Fruit fly (Drosophila melanogaster) whole organism, embryonic: ENCODE data around the gene Lamtor5.
A peak's percentile ranks its signal among the peaks of the same experiment; 100 is the strongest.

ENCODE experiments used
- Antp ChIP-seq: fragments of 200-800 bp; sonication (Bioruptor generic); optimal IDR thresholded peaks from 3 replicates; lab custom pipeline; 2016; ENCODE audit warnings: missing biosample characterization, missing genetic modification characterization
- Atf-2 ChIP-seq: fragments of 200-800 bp; sonication (Bioruptor generic); optimal IDR thresholded peaks from 2 replicates; lab custom pipeline; 2016; ENCODE audit warnings: missing biosample characterization, missing genetic modification characterization
- Atf3 ChIP-seq: fragments of 200-800 bp; sonication (Bioruptor generic); optimal IDR thresholded peaks from 3 replicates; lab custom pipeline; 2016; ENCODE audit warnings: missing biosample characterization, missing genetic modification characterization
- CG11695 ChIP-seq: fragments of 200-800 bp; sonication (Bioruptor generic); IDR thresholded peaks from 3 replicates; pipeline ENCODE4 v1.3.6; 2022; ENCODE audit warnings: missing biosample characterization, missing genetic modification characterization
- CG12299 ChIP-seq: fragments of 200-800 bp; sonication (Bioruptor generic); optimal IDR thresholded peaks from 2 replicates; lab custom pipeline; 2018; ENCODE audit warnings: missing biosample characterization, mild to moderate bottlenecking, missing genetic modification characterization
- CG12391 ChIP-seq: fragments of 200-800 bp; sonication (Bioruptor generic); optimal IDR thresholded peaks from 3 replicates; lab custom pipeline; 2018; ENCODE audit warnings: missing biosample characterization, mild to moderate bottlenecking, missing genetic modification characterization, moderate library complexity
- CG12659 ChIP-seq: fragments of 200-800 bp; sonication (Bioruptor generic); optimal IDR thresholded peaks from 3 replicates; lab custom pipeline; 2017; ENCODE audit warnings: mild to moderate bottlenecking, missing biosample characterization, missing genetic modification reagents, missing genetic modification characterization
- CG17612 ChIP-seq: fragments of 200-800 bp; sonication (Bioruptor generic); IDR thresholded peaks from 2 replicates; pipeline ENCODE4 v1.3.6; 2022; ENCODE audit warnings: missing biosample characterization, missing genetic modification characterization
- CG17912 ChIP-seq: fragments of 200-800 bp; sonication (Bioruptor generic); optimal IDR thresholded peaks from 2 replicates; lab custom pipeline; 2018; ENCODE audit warnings: missing biosample characterization, mild to moderate bottlenecking, missing genetic modification characterization
- CG31441 ChIP-seq: fragments of 200-800 bp; sonication (Bioruptor generic); IDR thresholded peaks from 2 replicates; pipeline ENCODE4 v1.3.6; 2022; ENCODE audit warnings: missing biosample characterization, missing genetic modification characterization
- CG3847 ChIP-seq: fragments of 200-800 bp; sonication (Bioruptor generic); IDR thresholded peaks from 2 replicates; pipeline ENCODE4 v1.3.6; 2022; ENCODE audit warnings: missing biosample characterization, missing genetic modification characterization
- CG4404 ChIP-seq: fragments of 200-800 bp; sonication (Bioruptor generic); IDR thresholded peaks from 2 replicates; pipeline ENCODE4 v1.3.6; 2022; ENCODE audit warnings: missing biosample characterization, missing genetic modification characterization
- CG4730 ChIP-seq: fragments of 200-800 bp; sonication (Bioruptor generic); IDR thresholded peaks from 2 replicates; pipeline ENCODE4 v1.3.6; 2022; ENCODE audit warnings: missing biosample characterization, missing genetic modification characterization
- CG4854 ChIP-seq: fragments of 200-800 bp; sonication (Bioruptor generic); optimal IDR thresholded peaks from 2 replicates; lab custom pipeline; 2016; ENCODE audit warnings: missing biosample characterization, missing genetic modification characterization, inconsistent platforms
- CG5180 ChIP-seq: fragments of 200-800 bp; sonication (Bioruptor generic); optimal IDR thresholded peaks from 3 replicates; lab custom pipeline; 2017; ENCODE audit warnings: missing biosample characterization, missing genetic modification characterization, mild to moderate bottlenecking, moderate library complexity, missing genetic modification reagents
- CG5953 ChIP-seq: fragments of 200-800 bp; sonication (Bioruptor generic); IDR thresholded peaks from 2 replicates; pipeline ENCODE4 v1.3.6; 2022; ENCODE audit warnings: missing biosample characterization, missing genetic modification characterization
- CG6683 ChIP-seq: fragments of 200-800 bp; sonication (Bioruptor generic); optimal IDR thresholded peaks from 2 replicates; lab custom pipeline; 2017; ENCODE audit warnings: missing biosample characterization, mild to moderate bottlenecking, missing genetic modification characterization, missing genetic modification reagents
- CG9215 ChIP-seq: fragments of 200-800 bp; sonication (Bioruptor generic); IDR thresholded peaks from 2 replicates; pipeline ENCODE4 v1.3.6; 2022; ENCODE audit warnings: missing biosample characterization, missing genetic modification characterization
- CG9932 ChIP-seq: fragments of 200-800 bp; sonication (Bioruptor generic); IDR thresholded peaks from 2 replicates; pipeline ENCODE4 v1.3.6; 2022; ENCODE audit warnings: missing biosample characterization, missing genetic modification characterization
- Gug ChIP-seq: fragments of 200-800 bp; sonication (Bioruptor generic); IDR thresholded peaks from 4 replicates; pipeline ENCODE4 v1.3.6; 2022; ENCODE audit warnings: missing biosample characterization, missing genetic modification characterization
- Hr3 ChIP-seq: fragments of 200-800 bp; sonication (Bioruptor generic); optimal IDR thresholded peaks from 3 replicates; lab custom pipeline; 2016; ENCODE audit warnings: missing biosample characterization, missing genetic modification characterization
- Hr39 ChIP-seq: fragments of >200 bp; optimal IDR thresholded peaks from 2 replicates; lab custom pipeline; 2017
- Lim3 ChIP-seq: fragments of 200-800 bp; sonication (Bioruptor generic); IDR thresholded peaks from 2 replicates; pipeline ENCODE4 v1.3.6; 2022; ENCODE audit warnings: missing biosample characterization, missing genetic modification characterization
- Ravus ChIP-seq: fragments of 200-800 bp; sonication (Bioruptor generic); IDR thresholded peaks from 2 replicates; pipeline ENCODE4 v1.3.6; 2022; ENCODE audit warnings: missing biosample characterization, missing genetic modification characterization
- Sox100B ChIP-seq: fragments of 200-800 bp; sonication (Bioruptor generic); optimal IDR thresholded peaks from 3 replicates; lab custom pipeline; 2018; ENCODE audit warnings: missing biosample characterization, mild to moderate bottlenecking, missing genetic modification characterization
- TFAM ChIP-seq: fragments of 200-800 bp; sonication (Bioruptor generic); optimal IDR thresholded peaks from 2 replicates; lab custom pipeline; 2017; ENCODE audit warnings: missing biosample characterization, missing genetic modification characterization, inconsistent platforms
- Taf1 ChIP-seq: fragments of 200-800 bp; sonication (Bioruptor generic); IDR thresholded peaks from 2 replicates; pipeline ENCODE4 v1.3.6; 2022; ENCODE audit warnings: missing biosample characterization, missing genetic modification characterization
- ac ChIP-seq: fragments of 200-800 bp; sonication (Bioruptor generic); optimal IDR thresholded peaks from 3 replicates; lab custom pipeline; 2017; ENCODE audit warnings: missing biosample characterization, mild to moderate bottlenecking, missing genetic modification characterization
- al ChIP-seq: fragments of 200-800 bp; sonication (Bioruptor generic); IDR thresholded peaks from 2 replicates; pipeline ENCODE4 v1.3.6; 2022; ENCODE audit warnings: missing biosample characterization, missing genetic modification characterization
- bowl ChIP-seq: fragments of 200-800 bp; sonication (Bioruptor generic); IDR thresholded peaks from 2 replicates; pipeline ENCODE4 v1.3.6; 2022; ENCODE audit warnings: missing biosample characterization, missing genetic modification characterization
- cas ChIP-seq: fragments of 200-800 bp; sonication (Bioruptor generic); IDR thresholded peaks from 2 replicates; pipeline ENCODE4 v1.3.6; 2022; ENCODE audit warnings: missing biosample characterization, missing genetic modification characterization
- caup ChIP-seq: fragments of 200-800 bp; sonication (Bioruptor generic); optimal IDR thresholded peaks from 3 replicates; lab custom pipeline; 2017; ENCODE audit warnings: missing biosample characterization, mild to moderate bottlenecking, missing genetic modification characterization, moderate library complexity; ENCODE audit not compliant: severe bottlenecking
- ci ChIP-seq: fragments of 200-800 bp; sonication (Bioruptor generic); IDR thresholded peaks from 3 replicates; pipeline ENCODE4 v1.3.6; 2022; ENCODE audit warnings: missing biosample characterization, missing genetic modification characterization
- corto ChIP-seq: fragments of 200-800 bp; sonication (Bioruptor generic); optimal IDR thresholded peaks from 2 replicates; lab custom pipeline; 2016; ENCODE audit warnings: missing biosample characterization, mild to moderate bottlenecking, missing genetic modification characterization, moderate library complexity
- fd96Cb ChIP-seq: fragments of 200-800 bp; sonication (Bioruptor generic); optimal IDR thresholded peaks from 2 replicates; lab custom pipeline; 2018; ENCODE audit warnings: missing biosample characterization, mild to moderate bottlenecking, missing genetic modification characterization, moderate library complexity
- gcm ChIP-seq: fragments of 200-800 bp; sonication (Bioruptor generic); optimal IDR thresholded peaks from 2 replicates; lab custom pipeline; 2019; ENCODE audit warnings: missing biosample characterization, mild to moderate bottlenecking, missing genetic modification characterization, moderate library complexity
- hkb ChIP-seq, 2 experiments: fragments of 200-800 bp in 1 of 2; fragments of >200 bp in 1 of 2; sonication (Bioruptor generic) in 1 of 2; IDR thresholded peaks in 1 of 2; optimal IDR thresholded peaks in 1 of 2; 2 replicates each; pipeline versions ENCODE4 v1.3.6 to Lab custom; 2017 to 2022; ENCODE audit warnings: missing biosample characterization in 1 of 2, missing genetic modification characterization in 1 of 2
- hth ChIP-seq: fragments of >200 bp; optimal IDR thresholded peaks from 2 replicates; lab custom pipeline; 2017; ENCODE audit warnings: inconsistent platforms
- jigr1 ChIP-seq: fragments of 200-800 bp; sonication (Bioruptor generic); IDR thresholded peaks from 3 replicates; pipeline ENCODE4 v1.3.6; 2022; ENCODE audit warnings: missing biosample characterization, missing genetic modification characterization
- knrl ChIP-seq: fragments of 200-800 bp; sonication (Bioruptor generic); IDR thresholded peaks from 3 replicates; pipeline ENCODE4 v1.3.6; 2022; ENCODE audit warnings: missing biosample characterization, missing genetic modification characterization; ENCODE audit not compliant: partially characterized antibody
- onecut ChIP-seq: fragments of 200-800 bp; sonication (Bioruptor generic); IDR thresholded peaks from 2 replicates; pipeline ENCODE4 v1.3.6; 2022; ENCODE audit warnings: missing biosample characterization, missing genetic modification characterization
- otp ChIP-seq: fragments of 200-800 bp; sonication (Bioruptor generic); IDR thresholded peaks from 3 replicates; pipeline ENCODE4, ENCODE4 v1.3.6; 2022; ENCODE audit warnings: missing biosample characterization, missing genetic modification characterization
- p53 ChIP-seq: fragments of 200-800 bp; sonication (Bioruptor generic); optimal IDR thresholded peaks from 2 replicates; lab custom pipeline; 2016; ENCODE audit warnings: missing biosample characterization, missing genetic modification characterization
- peb ChIP-seq: fragments of 200-800 bp; sonication (Bioruptor generic); IDR thresholded peaks from 2 replicates; pipeline ENCODE4 v1.3.6; 2022; ENCODE audit warnings: missing biosample characterization, missing genetic modification characterization
- sc ChIP-seq, 3 experiments: fragments of >200 bp in 2 of 3; fragments of 200-800 bp in 1 of 3; sonication (Bioruptor generic) in 1 of 3; optimal IDR thresholded peaks; 2 replicates in 2 of 3; 3 replicates in 1 of 3; lab custom pipeline; 2017; ENCODE audit warnings: mild to moderate bottlenecking in 1 of 3, missing biosample characterization in 1 of 3, missing genetic modification characterization in 1 of 3, missing genetic modification reagents in 1 of 3
- tll ChIP-seq, 2 experiments: fragments of 200-800 bp in 1 of 2; fragments of >200 bp in 1 of 2; sonication (Bioruptor generic) in 1 of 2; optimal IDR thresholded peaks; 2 replicates each; lab custom pipeline; 2017 to 2019; ENCODE audit warnings: missing biosample characterization in 2 of 2, missing genetic modification characterization in 2 of 2, mild to moderate bottlenecking in 1 of 2, moderate library complexity in 1 of 2
- unpg ChIP-seq: fragments of 200-800 bp; sonication (Bioruptor generic); optimal IDR thresholded peaks from 3 replicates; lab custom pipeline; 2018; ENCODE audit warnings: missing biosample characterization, mild to moderate bottlenecking, missing genetic modification characterization, moderate library complexity
- wor ChIP-seq: fragments of 200-800 bp; sonication (Bioruptor generic); IDR thresholded peaks from 2 replicates; pipeline ENCODE4 v1.3.6; 2022; ENCODE audit warnings: missing biosample characterization, missing genetic modification characterization
- yki ChIP-seq: fragments of >200 bp; optimal IDR thresholded peaks from 3 replicates; lab custom pipeline; 2018
- z ChIP-seq: fragments of 200-800 bp; sonication (Bioruptor generic); IDR thresholded peaks from 3 replicates; pipeline ENCODE4 v1.3.6; 2022; ENCODE audit warnings: missing biosample characterization, missing genetic modification characterization

The Lamtor5 gene

DNA sequence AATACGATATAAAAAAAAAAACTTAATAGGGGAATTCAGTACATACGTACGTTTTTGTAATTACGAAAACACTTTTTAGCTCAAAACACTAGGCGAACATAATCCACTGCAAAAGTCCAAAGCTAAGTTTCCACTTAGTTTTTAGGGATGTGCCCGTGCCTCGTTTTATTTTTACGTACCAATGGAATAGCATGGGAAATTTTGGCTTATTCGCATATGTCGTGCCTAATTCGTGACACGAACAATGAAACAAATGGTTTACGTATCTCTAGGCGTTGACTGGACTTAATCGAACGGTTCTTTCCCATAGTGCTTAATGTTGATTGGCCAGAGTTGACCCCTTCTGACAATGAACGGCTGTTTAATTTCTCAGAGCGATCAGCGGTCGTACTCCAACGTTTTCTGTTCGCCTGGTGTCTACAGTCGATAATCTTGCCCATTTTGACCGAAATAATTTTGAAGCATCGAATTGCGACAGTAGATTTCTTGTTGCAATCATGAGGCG is 20.9 kb upstream of the Lamtor5 start, which contains the start of gene CG14818 (continued):
- peak; percentile 61 for TF ChIP-seq CG12391 (tag; lab: Kevin White, UChicago)
- TF ChIP-seq otp (GFP tag; lab: Robert Waterston, UW): peak; percentile 56; the same call in 1 of the 3 replicates
- peak; percentile 65 for TF ChIP-seq CG9215
- no peak for TF ChIP-seq CG4854
- TF ChIP-seq unpg (GFP tag; lab: Kevin White, UChicago): peak; percentile 60
- no peak for TF ChIP-seq corto (GFP tag; lab: Kevin White, UChicago)
- no peak for TF ChIP-seq p53 (GFP tag; lab: Kevin White, UChicago)
- TF ChIP-seq Atf3: peak; percentile 46
- peak; percentile 20 for TF ChIP-seq Hr3 (GFP tag; lab: Kevin White, UChicago)
- no peak for TF ChIP-seq Lim3
- TF ChIP-seq al (GFP tag; lab: Robert Waterston, UW): peak; percentile 60; the same call in 1 of the 2 replicates
- TF ChIP-seq fd96Cb (tag; lab: Kevin White, UChicago): peak; percentile 56
- no peak for TF ChIP-seq ac
- TF ChIP-seq hth (lab: Kevin White, UChicago): no peak
- TF ChIP-seq Taf1: no peak
- no peak for TF ChIP-seq Sox100B
- no peak; the same call in 1 of the 2 replicates for TF ChIP-seq Ravus (GFP tag; lab: Robert Waterston, UW)
- TF ChIP-seq CG31441 (GFP tag; lab: Robert Waterston, UW): no peak; the same call in 1 of the 2 replicates
- peak; percentile 23 for TF ChIP-seq gcm
- peak; percentile 13 for TF ChIP-seq CG17912 (GFP tag; lab: Kevin White, UChicago)
- 0 out of 2 replicates have a peak, but pooled peaks have one; percentile 31 for TF ChIP-seq CG5953 (GFP tag; lab: Robert Waterston, UW)
- peak; percentile 58 for TF ChIP-seq CG3847 (GFP tag; lab: Robert Waterston, UW)
- no peak for TF ChIP-seq CG5180 (GFP tag; lab: Kevin White, UChicago)
- TF ChIP-seq CG12659: peak; percentile 49
- TF ChIP-seq Antp (GFP tag; lab: Kevin White, UChicago): peak; percentile 76
- TF ChIP-seq peb (GFP tag; lab: Robert Waterston, UW): peak; percentile 29; the same call in 1 of the 2 replicates
- TF ChIP-seq TFAM: no peak
- TF ChIP-seq knrl (GFP tag; lab: Robert Waterston, UW): peak; percentile 89
- peak; percentile 81 for TF ChIP-seq ci (GFP tag; lab: Robert Waterston, UW)
- TF ChIP-seq CG6683 (GFP tag; lab: Kevin White, UChicago): no peak
- TF ChIP-seq Hr39 (lab: Kevin White, UChicago): no peak
- TF ChIP-seq CG4404: peak; percentile 69
- peak in 1 of 2 experiments; percentile 27 for TF ChIP-seq tll (GFP tag; optimal IDR thresholded peaks at IDR 0.05; lab: Kevin White, UChicago)
- TF ChIP-seq wor (GFP tag; lab: Robert Waterston, UW): no peak
- TF ChIP-seq sc (optimal IDR thresholded peaks at IDR 0.05; lab: Kevin White, UChicago): no peak
- no peak for TF ChIP-seq sc (GFP tag; optimal IDR thresholded peaks at IDR 0.05; lab: Kevin White, UChicago)
- TF ChIP-seq cas (GFP tag; lab: Robert Waterston, UW): peak; percentile 51; the same call in 1 of the 2 replicates
- TF ChIP-seq z: no peak
- no peak; the same call in 1 of the 2 replicates for TF ChIP-seq onecut (GFP tag; lab: Robert Waterston, UW)
- 0 out of 2 replicates have a peak, but pooled peaks have one; percentile 17 for TF ChIP-seq CG17612 (GFP tag; lab: Robert Waterston, UW)
- peak; percentile 53 for TF ChIP-seq Atf-2 (GFP tag; lab: Kevin White, UChicago)
- TF ChIP-seq yki (lab: Kevin White, UChicago): no peak
- peak; percentile 67; the same call in 3 of the 4 replicates for TF ChIP-seq Gug (GFP tag; lab: Robert Waterston, UW)
- peak; percentile 39 for TF ChIP-seq CG12299 (tag; lab: Kevin White, UChicago)
- TF ChIP-seq CG4730: peak; percentile 26; the same call in 1 of the 2 replicates
- peak; percentile 78 for TF ChIP-seq CG9932 (GFP tag; lab: Robert Waterston, UW)
- peak; percentile 72 for TF ChIP-seq caup (GFP tag; lab: Kevin White, UChicago)
- TF ChIP-seq jigr1: no peak
- peak; percentile 38; the same call in 1 of the 2 replicates for TF ChIP-seq bowl (GFP tag; lab: Robert Waterston, UW)
- TF ChIP-seq CG11695: 0 out of 3 replicates have a peak, but pooled peaks have one; percentile 40
- no peak for TF ChIP-seq hkb (optimal IDR thresholded peaks at IDR 0.05; lab: Kevin White, UChicago)
- TF ChIP-seq hkb (GFP tag; IDR thresholded peaks at IDR 0.05; lab: Robert Waterston, UW): no peak
